Fruit fly (Drosophila melanogaster) whole organism, embryonic: ENCODE results near the gene CG7607.

Experiments
- CG15073 ChIP-seq: fragments of 200-800 bp; sonication (Bioruptor generic); optimal IDR thresholded peaks from 2 replicates; lab custom pipeline; 2016; ENCODE audit warnings: missing biosample characterization, missing genetic modification characterization
- CG1647 ChIP-seq: fragments of 200-800 bp; sonication (Bioruptor generic); optimal IDR thresholded peaks from 3 replicates; lab custom pipeline; 2016; ENCODE audit warnings: missing biosample characterization, missing genetic modification characterization
- CG34376 ChIP-seq: fragments of 200-800 bp; sonication (Bioruptor generic); optimal IDR thresholded peaks from 2 replicates; lab custom pipeline; 2018; ENCODE audit warnings: missing biosample characterization, mild to moderate bottlenecking, missing genetic modification characterization
- CG5180 ChIP-seq: fragments of 200-800 bp; sonication (Bioruptor generic); optimal IDR thresholded peaks from 3 replicates; lab custom pipeline; 2017; ENCODE audit warnings: missing biosample characterization, missing genetic modification characterization, mild to moderate bottlenecking, moderate library complexity, missing genetic modification reagents
- CG7357 ChIP-seq: fragments of 200-800 bp; sonication (Bioruptor generic); IDR thresholded peaks from 3 replicates; pipeline ENCODE4 v1.3.6; 2022; ENCODE audit warnings: missing biosample characterization, missing genetic modification characterization
- Dip3 ChIP-seq: fragments of 200-800 bp; sonication (Bioruptor generic); optimal IDR thresholded peaks from 3 replicates; lab custom pipeline; 2016; ENCODE audit warnings: missing biosample characterization, missing genetic modification characterization
- Ets65A ChIP-seq: fragments of 200-800 bp; sonication (Bioruptor generic); peaks from one replicate; lab custom pipeline; 2016; ENCODE audit warnings: missing biosample characterization, missing genetic modification characterization
- HLH3B ChIP-seq: fragments of 200-800 bp; sonication (Bioruptor generic); IDR thresholded peaks from 2 replicates; pipeline ENCODE4 v1.3.6; 2022; ENCODE audit warnings: missing biosample characterization, missing genetic modification characterization
- ash1 ChIP-seq: fragments of 200-800 bp; sonication (Bioruptor generic); optimal IDR thresholded peaks from 2 replicates; lab custom pipeline; 2018; ENCODE audit warnings: missing biosample characterization, mild to moderate bottlenecking, missing genetic modification characterization
- disco-r ChIP-seq: fragments of 200-800 bp; sonication (Bioruptor generic); optimal IDR thresholded peaks from 2 replicates; lab custom pipeline; 2016; ENCODE audit warnings: missing biosample characterization, missing genetic modification characterization
- dmrt11E ChIP-seq: fragments of 200-800 bp; sonication (Bioruptor generic); optimal IDR thresholded peaks from 3 replicates; lab custom pipeline; 2018; ENCODE audit warnings: missing biosample characterization, mild to moderate bottlenecking, missing genetic modification characterization, moderate library complexity
- dmrt99B ChIP-seq: fragments of 200-800 bp; sonication (Bioruptor generic); optimal IDR thresholded peaks from 2 replicates; lab custom pipeline; 2018; ENCODE audit warnings: missing biosample characterization, mild to moderate bottlenecking, missing genetic modification characterization, moderate library complexity
- seq ChIP-seq: fragments of 200-800 bp; sonication (Bioruptor generic); IDR thresholded peaks from 2 replicates; pipeline ENCODE4 v1.3.6; 2022; ENCODE audit warnings: missing biosample characterization, missing genetic modification characterization
- sisA ChIP-seq: fragments of 200-800 bp; sonication (Bioruptor generic); IDR thresholded peaks from 2 replicates; pipeline ENCODE4 v1.3.6; 2022; ENCODE audit warnings: missing biosample characterization, missing genetic modification characterization

- no peak for TF ChIP-seq CG1647 (GFP tag; lab: Kevin White, UChicago)
- peak; percentile 7 for TF ChIP-seq Ets65A
- no peak for TF ChIP-seq ash1 (GFP tag; lab: Kevin White, UChicago)
- no peak; the same call in 1 of the 2 replicates for TF ChIP-seq HLH3B (GFP tag; lab: Robert Waterston, UW)
- peak; percentile 26; the same call in 1 of the 2 replicates for TF ChIP-seq seq (GFP tag; lab: Robert Waterston, UW)
- TF ChIP-seq CG5180 (GFP tag; lab: Kevin White, UChicago) = no peak
- no peak for TF ChIP-seq dmrt99B
- no peak for TF ChIP-seq CG15073 (GFP tag; lab: Kevin White, UChicago)
- no peak for TF ChIP-seq dmrt11E (tag; lab: Kevin White, UChicago)
- no peak for TF ChIP-seq sisA (GFP tag; lab: Robert Waterston, UW)
- TF ChIP-seq CG34376 (GFP tag; lab: Kevin White, UChicago) = peak; percentile 37
- no peak for TF ChIP-seq Dip3 (GFP tag; lab: Kevin White, UChicago)
- no peak for TF ChIP-seq disco-r
- TF ChIP-seq CG7357 = no peak
Measured at dm6 chr3L:11242410-11243291, 43.2 kb downstream of the CG7607 start.
